Worm (Caenorhabditis elegans) whole organism, early embryonic: ENCODE data around the gene K10B3.1.

Experiments used
- F13C5.2 ChIP-seq: sonication (generic microtip); optimal IDR thresholded peaks from 2 replicates; lab custom pipeline; 2017; ENCODE audit warnings: mild to moderate bottlenecking, missing genetic modification characterization, inconsistent platforms, missing compliant biosample characterization
- hmg-4 ChIP-seq: fragments of 200-800 bp; sonication (Bioruptor generic); optimal IDR thresholded peaks from 2 replicates; lab custom pipeline; 2018; ENCODE audit warnings: mild to moderate bottlenecking, missing genetic modification characterization, missing compliant biosample characterization
- pes-1 ChIP-seq: fragments of 200-800 bp; sonication (Bioruptor generic); IDR thresholded peaks from 2 replicates; pipeline ENCODE4 v1.3.6; 2022; ENCODE audit warnings: missing genetic modification reagents, missing genetic modification characterization, missing compliant biosample characterization

DNA sequence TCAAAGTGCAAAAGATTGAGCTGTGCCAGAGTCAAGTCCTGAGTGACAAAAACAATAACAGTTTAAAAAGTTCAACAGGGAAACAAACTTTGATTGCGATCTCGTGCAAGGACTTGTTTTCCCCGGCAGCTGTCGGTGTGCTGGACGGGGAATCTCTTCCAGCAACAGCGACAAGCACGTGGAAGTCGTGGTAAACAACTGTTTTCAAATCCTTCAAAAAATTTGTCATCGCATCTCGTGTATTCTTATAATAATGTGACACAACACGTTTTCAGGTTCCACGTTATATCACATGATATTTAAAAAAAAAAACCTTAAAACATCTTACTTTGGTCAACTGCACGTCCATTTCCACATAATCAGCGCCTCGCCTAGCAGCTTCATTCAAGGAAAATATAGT, 26.7 kb upstream of the K10B3.1 start:
- TF ChIP-seq pes-1 (GFP tag; lab: Robert Waterston, UW): no peak
- TF ChIP-seq F13C5.2 (tag; lab: Kevin White, UChicago): no peak
- no peak for TF ChIP-seq hmg-4 (GFP tag; lab: Kevin White, UChicago)
